Worm (Caenorhabditis elegans) whole organism, L4 larva: ENCODE measurements around the gene hlh-12.

Experiments
- F10B5.3 ChIP-seq: sonication (generic microtip); optimal IDR thresholded peaks from 2 replicates; lab custom pipeline; 2016; ENCODE audit warnings: mild to moderate bottlenecking, missing genetic modification characterization, missing compliant biosample characterization
- F37D6.2 ChIP-seq: sonication (generic microtip); optimal IDR thresholded peaks from 2 replicates; lab custom pipeline; 2016; ENCODE audit warnings: mild to moderate bottlenecking, missing genetic modification characterization, missing compliant biosample characterization
- R02D3.7 ChIP-seq: fragments of 150-350 bp; sonication (generic microtip); optimal IDR thresholded peaks from 3 replicates; lab custom pipeline; 2014; ENCODE audit warnings: missing biosample characterization, missing genetic modification characterization
- aha-1 ChIP-seq: fragments of 150-350 bp; peaks from one replicate; lab custom pipeline; 2014; ENCODE audit warnings: missing biosample characterization, missing genetic modification characterization
- aly-2 ChIP-seq: sonication (generic microtip); optimal IDR thresholded peaks from 2 replicates; lab custom pipeline; 2018; ENCODE audit warnings: missing biosample characterization, missing genetic modification characterization
- ceh-20 ChIP-seq: fragments of 200-800 bp; sonication (Bioruptor generic); IDR thresholded peaks from 2 replicates; pipeline ENCODE4 v1.3.6; 2022; ENCODE audit warnings: missing genetic modification reagents, missing genetic modification characterization, missing compliant biosample characterization
- ceh-44 ChIP-seq: fragments of 200-800 bp; sonication (Bioruptor generic); IDR thresholded peaks from 2 replicates; pipeline ENCODE4 v1.3.6; 2022; ENCODE audit warnings: missing genetic modification reagents, missing genetic modification characterization, missing compliant biosample characterization
- daf-12 ChIP-seq: fragments of 150-350 bp; optimal IDR thresholded peaks from 2 replicates; lab custom pipeline; 2014; ENCODE audit warnings: missing biosample characterization, missing genetic modification reagents, missing genetic modification characterization
- daf-8 ChIP-seq: fragments of 200-800 bp; sonication (Bioruptor generic); IDR thresholded peaks from 2 replicates; pipeline ENCODE4 v1.3.6; 2022; ENCODE audit warnings: missing genetic modification characterization, missing compliant biosample characterization
- dmd-9 ChIP-seq: fragments of 200-800 bp; sonication (Bioruptor generic); IDR thresholded peaks from 2 replicates; pipeline ENCODE4 v1.3.6; 2022; ENCODE audit warnings: missing genetic modification reagents, missing genetic modification characterization, missing compliant biosample characterization
- dve-1 ChIP-seq: sonication (generic microtip); optimal IDR thresholded peaks from 2 replicates; lab custom pipeline; 2017; ENCODE audit warnings: antibody characterized with exemption, mild to moderate bottlenecking, missing genetic modification characterization, missing compliant biosample characterization; ENCODE audit not compliant: insufficient read depth
- egl-43 ChIP-seq: fragments of 200-800 bp; sonication (Bioruptor generic); IDR thresholded peaks from 2 replicates; pipeline ENCODE4 v1.3.6; 2022; ENCODE audit warnings: missing genetic modification reagents, missing genetic modification characterization, missing compliant biosample characterization
- gei-8 ChIP-seq: fragments of 200-800 bp; sonication (Bioruptor generic); optimal IDR thresholded peaks from 2 replicates; lab custom pipeline; 2018; ENCODE audit warnings: mild to moderate bottlenecking, missing genetic modification characterization, missing compliant biosample characterization
- jun-1 ChIP-seq: fragments of 150-350 bp; optimal IDR thresholded peaks from 2 replicates; lab custom pipeline; 2014; ENCODE audit warnings: missing biosample characterization, missing genetic modification reagents, missing genetic modification characterization
- lin-1 ChIP-seq: fragments of 200-800 bp; sonication (Bioruptor generic); IDR thresholded peaks from 2 replicates; pipeline ENCODE4 v1.3.6; 2022; ENCODE audit warnings: missing genetic modification reagents, missing genetic modification characterization, missing compliant biosample characterization
- lin-13 ChIP-seq: fragments of 150-350 bp; optimal IDR thresholded peaks from 2 replicates; lab custom pipeline; 2014; ENCODE audit warnings: missing biosample characterization, missing genetic modification reagents, missing genetic modification characterization
- lin-38 ChIP-seq: fragments of 200-800 bp; sonication (Bioruptor generic); IDR thresholded peaks from 2 replicates; pipeline ENCODE4 v1.3.6; 2022; ENCODE audit warnings: missing genetic modification reagents, missing genetic modification characterization, missing compliant biosample characterization
- lin-39 ChIP-seq: fragments of 150-350 bp; optimal IDR thresholded peaks from 2 replicates; lab custom pipeline; 2014; ENCODE audit warnings: missing biosample characterization, missing genetic modification reagents, missing genetic modification characterization
- lir-3 ChIP-seq: sonication (generic microtip); optimal IDR thresholded peaks from 2 replicates; lab custom pipeline; 2016; ENCODE audit warnings: mild to moderate bottlenecking, missing genetic modification characterization, missing compliant biosample characterization
- mdl-1 ChIP-seq, 2 experiments: fragments of 150-350 bp in 1 of 2; sonication (generic microtip) in 1 of 2; optimal IDR thresholded peaks; 2 replicates each; lab custom pipeline; 2014 to 2017; ENCODE audit warnings: missing biosample characterization in 2 of 2, missing genetic modification characterization in 2 of 2
- mdt-29 ChIP-seq: fragments of 200-800 bp; sonication (Bioruptor generic); IDR thresholded peaks from 2 replicates; pipeline ENCODE4 v1.3.6; 2022; ENCODE audit warnings: missing genetic modification reagents, missing genetic modification characterization, missing compliant biosample characterization
- mxl-2 ChIP-seq: fragments of 200-800 bp; sonication (Bioruptor generic); conservative IDR thresholded peaks from 2 replicates; pipeline ENCODE4 v1.3.6; 2022; ENCODE audit warnings: missing genetic modification reagents, missing genetic modification characterization, missing compliant biosample characterization
- mxl-3 ChIP-seq: fragments of 200-800 bp; sonication (Bioruptor generic); optimal IDR thresholded peaks from 2 replicates; lab custom pipeline; 2018; ENCODE audit warnings: mild to moderate bottlenecking, missing genetic modification characterization, missing compliant biosample characterization
- nhr-10 ChIP-seq: fragments of 150-350 bp; optimal IDR thresholded peaks from 2 replicates; lab custom pipeline; 2014; ENCODE audit warnings: missing biosample characterization, missing genetic modification characterization
- nhr-111 ChIP-seq: fragments of 200-800 bp; sonication (Bioruptor generic); optimal IDR thresholded peaks from 2 replicates; lab custom pipeline; 2018; ENCODE audit warnings: mild to moderate bottlenecking, missing genetic modification characterization, missing compliant biosample characterization
- nhr-237 ChIP-seq: sonication (generic microtip); optimal IDR thresholded peaks from 2 replicates; lab custom pipeline; 2017; ENCODE audit warnings: missing biosample characterization, missing genetic modification characterization
- nhr-25 ChIP-seq: sonication (generic microtip); optimal IDR thresholded peaks from 2 replicates; lab custom pipeline; 2017; ENCODE audit warnings: missing genetic modification characterization, mild to moderate bottlenecking, missing compliant biosample characterization, antibody characterized with exemption, moderate library complexity, borderline replicate concordance; ENCODE audit not compliant: insufficient read depth
- nhr-28 ChIP-seq: fragments of 150-350 bp; optimal IDR thresholded peaks from 2 replicates; lab custom pipeline; 2014; ENCODE audit warnings: missing biosample characterization, missing genetic modification characterization
- nhr-6 ChIP-seq: fragments of 150-350 bp; optimal IDR thresholded peaks from 2 replicates; lab custom pipeline; 2014; ENCODE audit warnings: missing biosample characterization, missing genetic modification characterization
- pqm-1 ChIP-seq: sonication (generic microtip); optimal IDR thresholded peaks from 2 replicates; lab custom pipeline; 2017; ENCODE audit warnings: missing biosample characterization, missing genetic modification characterization
- set-16 ChIP-seq: fragments of 200-800 bp; sonication (Bioruptor generic); IDR thresholded peaks from 2 replicates; pipeline ENCODE4 v1.3.6; 2022; ENCODE audit warnings: missing genetic modification reagents, missing genetic modification characterization, missing compliant biosample characterization
- snpc-4 ChIP-seq: fragments of 150-350 bp; optimal IDR thresholded peaks from 2 replicates; lab custom pipeline; 2014; ENCODE audit warnings: missing biosample characterization, missing genetic modification characterization
- spr-1 ChIP-seq: sonication (generic microtip); optimal IDR thresholded peaks from 2 replicates; lab custom pipeline; 2016; ENCODE audit warnings: mild to moderate bottlenecking, missing genetic modification characterization, missing compliant biosample characterization
- tag-97 ChIP-seq: fragments of 200-800 bp; sonication (Bioruptor generic); IDR thresholded peaks from 2 replicates; pipeline ENCODE4 v1.3.6; 2022; ENCODE audit warnings: missing genetic modification characterization, missing compliant biosample characterization
- unc-62 ChIP-seq, 3 experiments: fragments of 150-350 bp in 1 of 3; sonication (generic microtip); optimal IDR thresholded peaks in 2 of 3; peaks in 1 of 3; 1 replicate in 1 of 3; 2 replicates in 2 of 3; lab custom pipeline; 2014 to 2017; ENCODE audit warnings: missing biosample characterization in 3 of 3, missing genetic modification characterization in 3 of 3, missing genetic modification reagents in 3 of 3, missing genotype in 1 of 3
- zip-11 ChIP-seq: fragments of 200-800 bp; sonication (Bioruptor generic); IDR thresholded peaks from 2 replicates; pipeline ENCODE4 v1.3.6; 2022; ENCODE audit warnings: missing genetic modification characterization, missing compliant biosample characterization

hlh-12 gene

DNA sequence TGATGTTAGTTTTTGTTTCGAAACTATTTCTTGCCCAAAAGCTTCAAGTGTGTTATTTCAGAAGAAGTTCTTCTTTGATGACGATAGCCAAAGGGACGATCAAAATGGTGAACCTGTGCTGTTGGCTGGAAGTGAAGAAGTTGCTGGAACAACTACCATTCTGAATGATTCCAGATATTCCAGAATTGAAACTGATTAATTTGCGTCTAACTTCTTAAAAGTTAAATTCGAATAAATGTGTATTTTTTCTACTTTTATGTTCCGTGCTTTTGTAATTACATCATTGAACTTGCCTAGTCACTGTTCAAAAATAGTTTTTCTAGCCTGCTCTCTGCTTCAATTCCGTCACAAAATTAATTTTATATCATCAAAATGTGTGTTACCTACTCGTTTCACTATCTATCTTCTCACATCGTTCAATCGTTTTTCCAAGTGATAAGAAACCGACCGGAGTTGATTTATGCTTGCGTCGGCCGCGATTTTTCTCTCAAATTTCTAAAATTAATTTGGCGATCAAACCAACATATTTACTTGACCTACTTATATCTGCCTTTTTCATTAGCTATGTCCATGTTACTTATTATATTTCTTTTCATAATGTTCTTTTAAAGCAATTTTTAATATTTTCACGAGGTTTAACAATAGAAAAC, 4.1 kb downstream of the hlh-12 start (continued):
- TF ChIP-seq nhr-25 (tag; lab: Kevin White, UChicago): no peak
- no peak for TF ChIP-seq lin-13 (GFP tag; lab: Kevin White, UChicago)
- peak; percentile 35 for TF ChIP-seq mxl-3 (GFP tag; lab: Kevin White, UChicago)
- TF ChIP-seq mdl-1 (tag; optimal IDR thresholded peaks at IDR 0.05; lab: Kevin White, UChicago): peak in 1 of 2 experiments; percentile 44
- TF ChIP-seq ceh-20 (GFP tag; lab: Robert Waterston, UW): no peak
- no peak for TF ChIP-seq daf-12 (tag; lab: Kevin White, UChicago)
- TF ChIP-seq nhr-28 (tag; lab: Kevin White, UChicago): peak; percentile 82
- no peak for TF ChIP-seq lir-3 (tag; lab: Kevin White, UChicago)
- no peak for TF ChIP-seq ceh-44
- TF ChIP-seq F37D6.2 (tag; lab: Kevin White, UChicago): no peak
- TF ChIP-seq nhr-6 (tag; lab: Kevin White, UChicago): no peak
- TF ChIP-seq lin-38: no peak
- no peak for TF ChIP-seq dmd-9
- TF ChIP-seq nhr-111 (GFP tag; lab: Kevin White, UChicago): no peak
- TF ChIP-seq egl-43 (GFP tag; lab: Robert Waterston, UW): no peak
- no peak for TF ChIP-seq jun-1 (tag; lab: Kevin White, UChicago)
- no peak for TF ChIP-seq mxl-2 (GFP tag; lab: Robert Waterston, UW)
- TF ChIP-seq R02D3.7 (tag; lab: Kevin White, UChicago): no peak
- TF ChIP-seq aly-2 (tag; lab: Kevin White, UChicago): no peak
- no peak for TF ChIP-seq dve-1
- no peak for TF ChIP-seq spr-1
- TF ChIP-seq zip-11 (GFP tag; lab: Robert Waterston, UW): no peak
- TF ChIP-seq nhr-10 (tag; lab: Kevin White, UChicago): no peak
- TF ChIP-seq set-16: no peak
- no peak for TF ChIP-seq tag-97 (GFP tag; lab: Robert Waterston, UW)
- no peak for TF ChIP-seq lin-1 (GFP tag; lab: Robert Waterston, UW)
- peak; percentile 94 for TF ChIP-seq aha-1 (tag; lab: Kevin White, UChicago)
- TF ChIP-seq lin-39 (tag; lab: Kevin White, UChicago): no peak
- peak in 1 of 2 experiments; percentile 96 for TF ChIP-seq unc-62 (GFP tag; optimal IDR thresholded peaks at IDR 0.05 in 1 of 2; lab: Kevin White, UChicago)
- TF ChIP-seq unc-62 (tag; optimal IDR thresholded peaks at IDR 0.05; lab: Kevin White, UChicago): no peak
- TF ChIP-seq gei-8 (GFP tag; lab: Kevin White, UChicago): no peak
- TF ChIP-seq pqm-1 (tag; lab: Kevin White, UChicago): peak; percentile 76
- no peak for TF ChIP-seq F10B5.3
- no peak for TF ChIP-seq snpc-4 (tag; lab: Kevin White, UChicago)
- TF ChIP-seq mdt-29 (GFP tag; lab: Robert Waterston, UW): no peak

DNA sequence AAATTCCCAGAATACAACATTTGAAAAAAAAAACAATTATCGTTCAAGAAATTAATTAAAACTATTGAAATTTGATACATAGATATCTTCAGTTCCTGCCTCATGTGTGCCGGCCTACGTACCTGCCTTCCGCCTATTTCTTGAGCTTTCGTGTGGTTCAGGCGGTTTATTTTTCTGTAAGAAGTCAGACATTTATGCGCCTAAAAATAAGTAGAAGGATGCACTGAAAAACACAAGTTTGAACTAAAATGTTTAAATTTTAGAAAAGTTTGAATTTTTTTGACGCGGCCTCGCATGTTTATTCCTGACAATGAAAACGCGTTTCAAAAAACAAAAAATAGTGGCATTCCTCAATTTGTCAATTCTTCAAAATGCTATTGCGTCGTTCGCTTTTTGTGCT, 5.5 kb downstream of the hlh-12 start, which contains the start of gene C28C12.11:
C28C12.11 (plus strand) TSS at position 301 of the 400 bp plus-strand sequence.
- TF ChIP-seq aha-1 (tag; lab: Kevin White, UChicago) (peak; percentile 4), unc-62 (GFP tag; optimal IDR thresholded peaks at IDR 0.05 in 1 of 2; lab: Kevin White, UChicago) (peak in 1 of 2 experiments; percentile 70), unc-62 (tag; optimal IDR thresholded peaks at IDR 0.05; lab: Kevin White, UChicago) (no peak), nhr-237 (no peak), daf-8 (GFP tag; lab: Robert Waterston, UW) (no peak)

DNA sequence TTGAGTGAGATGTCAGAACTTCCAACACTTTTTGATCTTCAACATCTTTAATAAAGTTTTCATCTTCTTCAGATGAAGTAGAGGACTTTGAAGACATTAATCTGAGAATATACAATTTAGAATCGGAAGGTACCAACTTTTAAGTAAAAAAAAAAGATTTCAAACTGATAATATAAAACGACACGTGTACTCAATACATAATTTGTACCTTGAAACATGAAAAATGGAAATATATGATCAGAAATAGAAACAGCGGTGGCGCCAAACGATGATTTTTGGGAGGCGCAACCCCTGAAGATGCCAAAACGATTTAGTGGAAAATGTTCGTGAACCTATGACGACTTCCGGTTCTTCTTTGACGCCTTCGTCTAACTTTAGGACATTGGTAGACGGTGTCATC, 6.8 kb downstream of the hlh-12 start, which contains the start of gene oat-1:
oat-1 (minus strand) TSS at position 101 of the 400 bp plus-strand sequence.
- TF ChIP-seq F37D6.2 (tag; lab: Kevin White, UChicago): no peak
